Fruit fly (Drosophila melanogaster) whole organism: ENCODE measurements around the gene CG32984.

Source experiments
- CG8478 ChIP-seq: fragments of >200 bp; optimal IDR thresholded peaks from 2 replicates; lab custom pipeline; 2018; ENCODE audit warnings: inconsistent platforms
- Dll ChIP-seq: fragments of >200 bp; optimal IDR thresholded peaks from 2 replicates; lab custom pipeline; 2017
- EcR ChIP-seq, 2 experiments: fragments of >200 bp; optimal IDR thresholded peaks; 2 replicates each; lab custom pipeline; 2017; ENCODE audit warnings: missing biosample characterization in 2 of 2, missing genetic modification characterization in 2 of 2, missing genetic modification reagents in 2 of 2
- pan ChIP-seq: fragments of >200 bp; optimal IDR thresholded peaks from 2 replicates; lab custom pipeline; 2017
- psq ChIP-seq: fragments of >200 bp; optimal IDR thresholded peaks from 2 replicates; lab custom pipeline; 2017
- usp ChIP-seq: fragments of >200 bp; optimal IDR thresholded peaks from 2 replicates; lab custom pipeline; 2017; ENCODE audit warnings: missing biosample characterization, missing genetic modification characterization, mixed read lengths

The CG32984 gene

dm6 chr2L:8958046-8958497 lies 6.7 kb upstream of the CG32984 start:
- no peak for TF ChIP-seq usp
- TF ChIP-seq Dll (lab: Kevin White, UChicago): no peak
- no peak for TF ChIP-seq psq
- no peak for TF ChIP-seq EcR (GFP tag; optimal IDR thresholded peaks at IDR 0.05; lab: Kevin White, UChicago)
- no peak for TF ChIP-seq CG8478
- TF ChIP-seq pan (lab: Kevin White, UChicago): no peak

- no peak for TF ChIP-seq psq
These were observed 5.7 kb upstream of the CG32984 start, which contains the start of gene CG31886 for dm6 chr2L:8959001-8959461. CG31886 (minus strand) TSS chr2L:8959051.

dm6 chr2L:8962254-8962653 lies 2.5 kb upstream of the CG32984 start, which contains the start of the genes CG9525 and CG32985:
CG9525 (minus strand) TSS chr2L:8962354.
CG32985 (plus strand) TSS chr2L:8962533.
- no peak for TF ChIP-seq pan (lab: Kevin White, UChicago)
- no peak for TF ChIP-seq Dll (lab: Kevin White, UChicago)
- no peak for TF ChIP-seq usp
- no peak for TF ChIP-seq EcR (GFP tag; optimal IDR thresholded peaks at IDR 0.05; lab: Kevin White, UChicago)
- TF ChIP-seq psq: no peak
- no peak for TF ChIP-seq CG8478

dm6 chr2L:8967235-8967634 lies 2.5 kb downstream of the CG32984 start, which contains the start of gene CG18088:
CG18088 (plus strand) TSS chr2L:8967535.
- TF ChIP-seq Dll (lab: Kevin White, UChicago) (no peak), usp (no peak), pan (lab: Kevin White, UChicago) (no peak), CG8478 (no peak), EcR (GFP tag; optimal IDR thresholded peaks at IDR 0.05; lab: Kevin White, UChicago) (no peak), psq (no peak)

dm6 chr2L:8972905-8973304 lies 8.1 kb downstream of the CG32984 start:
- TF ChIP-seq usp (no peak), CG8478 (no peak), psq (no peak), pan (lab: Kevin White, UChicago) (no peak), EcR (GFP tag; optimal IDR thresholded peaks at IDR 0.05; lab: Kevin White, UChicago) (no peak), Dll (lab: Kevin White, UChicago) (no peak)

dm6 chr2L:8974506-8974905 lies 9.7 kb downstream of the CG32984 start:
- TF ChIP-seq usp: no peak

dm6 chr2L:8975328-8975727 lies 10.6 kb downstream of the CG32984 start, which contains the start of gene CG9541:
CG9541 (minus strand) TSS chr2L:8975428.
- TF ChIP-seq psq (no peak), usp (no peak), CG8478 (no peak), Dll (lab: Kevin White, UChicago) (no peak), pan (lab: Kevin White, UChicago) (no peak), EcR (GFP tag; optimal IDR thresholded peaks at IDR 0.05; lab: Kevin White, UChicago) (no peak)

- TF ChIP-seq pan (lab: Kevin White, UChicago): no peak
- no peak for TF ChIP-seq psq
- no peak for TF ChIP-seq CG8478
- TF ChIP-seq usp: no peak
- TF ChIP-seq Dll (lab: Kevin White, UChicago): no peak
- TF ChIP-seq EcR (GFP tag; optimal IDR thresholded peaks at IDR 0.05; lab: Kevin White, UChicago): no peak
These were observed 15.6 kb downstream of the CG32984 start, which contains the start of gene CG18662 for dm6 chr2L:8980359-8980758. CG18662 (plus strand) TSS chr2L:8980659.

dm6 chr2L:8982584-8983302 lies 18.0 kb downstream of the CG32984 start:
- TF ChIP-seq usp: no peak
- no peak for TF ChIP-seq Dll (lab: Kevin White, UChicago)
- no peak for TF ChIP-seq EcR (GFP tag; optimal IDR thresholded peaks at IDR 0.05; lab: Kevin White, UChicago)
- TF ChIP-seq psq: no peak
- no peak for TF ChIP-seq pan (lab: Kevin White, UChicago)
- TF ChIP-seq CG8478: no peak

dm6 chr2L:8984614-8985318 lies 20.0 kb downstream of the CG32984 start, which contains the start of gene CG13101:
CG13101 (minus strand) TSS chr2L:8984872.
- no peak for TF ChIP-seq usp
- no peak for TF ChIP-seq Dll (lab: Kevin White, UChicago)
- no peak for TF ChIP-seq CG8478
- TF ChIP-seq EcR (GFP tag; optimal IDR thresholded peaks at IDR 0.05; lab: Kevin White, UChicago): no peak

dm6 chr2L:8987251-8987937 lies 22.6 kb downstream of the CG32984 start:
- TF ChIP-seq usp (no peak), CG8478 (no peak), psq (no peak), pan (lab: Kevin White, UChicago) (no peak), EcR (GFP tag; optimal IDR thresholded peaks at IDR 0.05; lab: Kevin White, UChicago) (no peak), Dll (lab: Kevin White, UChicago) (no peak)

dm6 chr2L:8989037-8989591 lies 24.4 kb downstream of the CG32984 start, which contains the start of gene rost:
rost (minus strand) TSS chr2L:8989539.
- TF ChIP-seq CG8478 (no peak), psq (no peak), EcR (GFP tag; optimal IDR thresholded peaks at IDR 0.05; lab: Kevin White, UChicago) (no peak), pan (lab: Kevin White, UChicago) (no peak), Dll (lab: Kevin White, UChicago) (no peak), usp (no peak)
